Fruit fly (Drosophila melanogaster) whole organism, embryonic: ENCODE results near the gene MCTS1.

Experiments
- CG18764 ChIP-seq: fragments of 200-800 bp; sonication (Bioruptor generic); optimal IDR thresholded peaks from 3 replicates; lab custom pipeline; 2016; ENCODE audit warnings: missing biosample characterization, missing genetic modification characterization
- CG32772 ChIP-seq: fragments of 200-800 bp; sonication (Bioruptor generic); IDR thresholded peaks from 2 replicates; pipeline ENCODE4 v1.3.6; 2022; ENCODE audit warnings: missing biosample characterization, missing genetic modification characterization
- Dip2 ChIP-seq: fragments of 200-800 bp; sonication (Bioruptor generic); IDR thresholded peaks from 2 replicates; pipeline ENCODE4 v1.3.6; 2022; ENCODE audit warnings: missing biosample characterization, missing genetic modification characterization
- H15 ChIP-seq: fragments of 200-800 bp; sonication (Bioruptor generic); IDR thresholded peaks from 3 replicates; pipeline ENCODE4 v1.3.6; 2022; ENCODE audit warnings: missing biosample characterization, missing genetic modification characterization
- fd3F ChIP-seq: fragments of 200-800 bp; sonication (Bioruptor generic); optimal IDR thresholded peaks from 2 replicates; lab custom pipeline; 2018; ENCODE audit warnings: missing biosample characterization, mild to moderate bottlenecking, missing genetic modification characterization, moderate library complexity
- pan ChIP-seq, 4 experiments: fragments of >200 bp in 3 of 4; fragments of 200-800 bp in 1 of 4; sonication (Bioruptor generic) in 1 of 4; optimal IDR thresholded peaks in 3 of 4; IDR thresholded peaks in 1 of 4; 2 replicates each; pipeline versions ENCODE4 v1.3.6 to Lab custom; 2017 to 2022; ENCODE audit warnings: missing biosample characterization in 2 of 4, missing genetic modification characterization in 2 of 4, mixed read lengths in 1 of 4

- no peak for TF ChIP-seq CG18764 (GFP tag; lab: Kevin White, UChicago)
- no peak for TF ChIP-seq pan (optimal IDR thresholded peaks at IDR 0.05; lab: Kevin White, UChicago)
- no peak for TF ChIP-seq pan (GFP tag; optimal IDR thresholded peaks at IDR 0.05 in 1 of 2, IDR thresholded peaks at IDR 0.05 in 1 of 2)
- TF ChIP-seq CG32772 (GFP tag; lab: Robert Waterston, UW) = no peak
- no peak for TF ChIP-seq H15 (GFP tag; lab: Robert Waterston, UW)
- TF ChIP-seq fd3F (GFP tag; lab: Kevin White, UChicago) = no peak
- no peak for TF ChIP-seq Dip2
These were observed at the start of gene MCTS1, which contains the start of gene rux for dm6 chrX:6037180-6037946.
